Fruit fly (Drosophila melanogaster) whole organism, embryonic: Measurements from ENCODE around the gene numb.

Source experiments
- B-H1 ChIP-seq: fragments of 200-800 bp; sonication (Bioruptor generic); IDR thresholded peaks from 3 replicates; pipeline ENCODE4 v1.3.6; 2022; ENCODE audit warnings: missing biosample characterization, missing genetic modification characterization
- CG11398 ChIP-seq: fragments of 200-800 bp; sonication (Bioruptor generic); optimal IDR thresholded peaks from 2 replicates; lab custom pipeline; 2016; ENCODE audit warnings: missing biosample characterization, missing genetic modification characterization
- CkIIα-i1 ChIP-seq: fragments of 200-800 bp; sonication (Bioruptor generic); IDR thresholded peaks from 2 replicates; pipeline ENCODE4 v1.3.6; 2022; ENCODE audit warnings: missing biosample characterization, missing genetic modification characterization
- Sin3A ChIP-seq: fragments of >200 bp; optimal IDR thresholded peaks from 2 replicates; lab custom pipeline; 2018
- exex ChIP-seq: fragments of 200-800 bp; sonication (Bioruptor generic); optimal IDR thresholded peaks from 4 replicates; lab custom pipeline; 2018; ENCODE audit warnings: missing biosample characterization, mild to moderate bottlenecking, missing genetic modification characterization, moderate library complexity

DNA sequence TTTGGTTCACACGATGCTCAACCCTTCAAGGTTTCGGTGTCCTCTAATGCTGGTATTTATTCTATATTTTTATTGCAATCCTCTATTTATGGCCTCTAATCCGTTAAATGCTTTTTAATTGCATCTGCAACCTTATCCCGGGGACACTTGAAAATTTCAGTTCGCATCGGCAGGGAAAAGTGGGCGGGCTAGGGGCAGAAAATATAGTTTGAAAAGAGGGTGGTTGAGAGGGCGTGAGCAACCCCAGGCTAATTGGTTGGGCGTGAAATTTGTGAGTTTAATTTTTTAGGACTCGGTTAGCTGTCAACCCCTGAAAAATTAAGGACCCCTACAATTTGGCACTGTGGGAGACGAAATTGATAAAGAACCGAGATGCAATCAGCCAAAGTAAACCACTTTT is 8.5 kb downstream of the numb start:
- TF ChIP-seq B-H1 (GFP tag; lab: Robert Waterston, UW): no peak
- TF ChIP-seq CG11398 (GFP tag; lab: Kevin White, UChicago): no peak
- TF ChIP-seq Sin3A (lab: Kevin White, UChicago): no peak
- no peak for TF ChIP-seq CkIIα-i1 (GFP tag; lab: Robert Waterston, UW)
- TF ChIP-seq exex: no peak
